Worm (Caenorhabditis elegans) whole organism, early embryonic: ENCODE data around the gene hex-1.

Source experiments
- ama-1 ChIP-seq: fragments of 150-350 bp; optimal IDR thresholded peaks from 2 replicates; lab custom pipeline; 2014
- hmg-4 ChIP-seq: fragments of 200-800 bp; sonication (Bioruptor generic); optimal IDR thresholded peaks from 2 replicates; lab custom pipeline; 2018; ENCODE audit warnings: mild to moderate bottlenecking, missing genetic modification characterization, missing compliant biosample characterization
- tbx-11 ChIP-seq: fragments of 200-800 bp; sonication (Bioruptor generic); IDR thresholded peaks from 2 replicates; pipeline ENCODE4 v1.3.6; 2022; ENCODE audit warnings: missing genetic modification characterization, missing compliant biosample characterization
- tbx-37 ChIP-seq: fragments of 200-800 bp; sonication (Bioruptor generic); conservative IDR thresholded peaks from 2 replicates; pipeline ENCODE4 v1.3.6; 2022; ENCODE audit warnings: missing genetic modification reagents, missing genetic modification characterization, missing compliant biosample characterization
- tra-4 ChIP-seq: sonication (generic microtip); optimal IDR thresholded peaks from 2 replicates; lab custom pipeline; 2017; ENCODE audit warnings: missing genetic modification characterization, missing compliant biosample characterization

DNA sequence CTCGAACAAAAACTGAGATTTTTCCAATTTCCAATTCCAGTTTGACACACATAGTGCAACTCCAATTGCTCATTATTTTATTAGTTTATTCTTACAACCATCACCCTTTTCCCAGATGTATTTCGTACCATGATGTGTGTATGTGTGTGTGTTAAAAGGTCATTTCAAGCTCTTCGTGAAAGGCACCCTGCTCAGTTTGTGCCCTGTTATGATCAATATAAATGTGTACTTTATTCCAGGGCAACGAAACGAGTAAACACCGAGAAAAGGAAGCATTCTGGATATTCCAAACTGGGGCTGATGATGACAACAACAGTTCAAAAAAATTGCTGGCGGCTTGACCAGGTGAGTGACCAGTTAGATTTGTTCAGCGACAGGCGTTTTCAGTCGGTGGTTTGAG is 10.2 kb upstream of the hex-1 start, which contains the start of gene peb-1:
- TF ChIP-seq hmg-4 (GFP tag; lab: Kevin White, UChicago) (no peak), ama-1 (no peak), tra-4 (no peak), tbx-37 (GFP tag; lab: Robert Waterston, UW) (no peak), tbx-11 (GFP tag; lab: Robert Waterston, UW) (no peak)
